Fruit fly (Drosophila melanogaster): ENCODE data around the gene CG9338.
A peak's percentile ranks its signal among the peaks of the same experiment; 100 is the strongest.

The CG9338 gene

DNA sequence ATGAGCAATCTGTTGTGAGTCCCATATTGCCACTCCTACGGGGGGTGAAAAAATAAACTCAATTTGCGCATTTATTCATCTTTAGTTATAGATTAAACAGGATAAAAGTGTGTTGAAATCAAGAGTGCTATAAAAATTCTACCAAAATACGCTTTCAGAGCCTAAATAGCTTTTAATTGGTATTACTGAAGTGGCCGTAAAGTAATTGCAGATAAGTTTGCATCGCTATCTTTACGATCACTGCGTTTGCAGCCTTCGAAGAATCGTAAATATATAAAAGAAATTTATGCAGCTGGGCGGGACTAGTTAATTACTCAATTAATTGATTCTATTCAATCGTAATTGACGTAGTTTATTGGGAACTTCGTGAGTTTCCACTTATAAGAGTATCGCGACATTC lies 22.3 kb downstream of the CG9338 start:
- no peak for TF ChIP-seq CG11294 (GFP tag; IDR thresholded peaks at IDR 0.05)
- no peak for TF ChIP-seq Smox (GFP tag; optimal IDR thresholded peaks at IDR 0.05)
- TF ChIP-seq Eip78C (GFP tag): no peak
- no peak for TF ChIP-seq CG32006 (GFP tag; optimal IDR thresholded peaks at IDR 0.05)
- TF ChIP-seq CG8319 (GFP tag; optimal IDR thresholded peaks at IDR 0.05): no peak
- no peak for TF ChIP-seq Sox102F (GFP tag; optimal IDR thresholded peaks at IDR 0.05)

DNA sequence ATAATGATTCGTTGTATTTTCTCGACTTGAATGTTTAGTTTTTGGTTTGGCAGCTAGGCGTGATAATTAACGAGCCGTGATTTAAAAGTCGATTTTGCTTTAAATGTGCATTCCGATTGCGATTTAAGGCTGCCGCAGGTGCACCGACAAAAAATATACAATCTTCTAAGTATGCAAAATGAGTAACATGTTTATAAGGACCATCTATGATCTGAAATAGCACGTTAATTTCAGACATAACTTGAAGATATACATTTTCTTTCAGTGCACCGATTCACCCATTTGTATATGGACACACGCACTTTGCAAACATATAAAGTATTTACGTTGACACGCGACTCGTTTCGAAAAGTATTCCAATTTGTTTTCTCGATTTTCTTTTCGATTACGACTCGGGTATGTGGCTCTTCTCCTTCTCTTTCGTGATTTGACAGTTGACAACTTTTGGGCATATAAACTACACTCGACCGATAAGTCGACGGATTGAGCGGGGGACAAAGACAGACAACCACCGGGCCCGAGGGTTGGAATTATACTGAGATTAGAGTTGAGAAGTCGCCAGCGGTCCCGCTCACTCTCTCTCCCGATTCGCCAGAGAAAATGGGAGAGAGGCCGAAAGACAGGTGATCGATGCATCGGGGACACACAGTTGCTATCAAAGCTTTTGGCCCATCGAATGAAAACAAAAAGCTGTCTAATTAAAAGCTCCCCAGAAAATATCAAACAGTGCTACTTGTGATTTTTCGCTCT lies 25.0 kb downstream of the CG9338 start:
- TF ChIP-seq OdsH (GFP tag; optimal IDR thresholded peaks at IDR 0.05): peak; percentile 17
- TF ChIP-seq CG6276 (GFP tag; optimal IDR thresholded peaks at IDR 0.05): peak; percentile 53
- TF ChIP-seq ss (GFP tag; optimal IDR thresholded peaks at IDR 0.05): no peak
- TF ChIP-seq Blimp-1 (GFP tag; optimal IDR thresholded peaks at IDR 0.05): no peak
- TF ChIP-seq Smox (GFP tag; optimal IDR thresholded peaks at IDR 0.05): no peak
- peak; percentile 35; the same call in 1 of the 2 replicates for TF ChIP-seq CG11294 (GFP tag; IDR thresholded peaks at IDR 0.05)
- TF ChIP-seq dac (GFP tag; optimal IDR thresholded peaks at IDR 0.05): peak; percentile 35
- TF ChIP-seq Eip78C (GFP tag): peak; percentile 74
- TF ChIP-seq CG15336 (GFP tag; IDR thresholded peaks at IDR 0.05): peak; percentile 22; the same call in 1 of the 2 replicates
- TF ChIP-seq svp (GFP tag): no peak
- peak; percentile 55; the same call in 1 of the 3 replicates for TF ChIP-seq eg (GFP tag; IDR thresholded peaks at IDR 0.05)
- peak; percentile 56 for TF ChIP-seq Hr4 (GFP tag; optimal IDR thresholded peaks at IDR 0.05)
- peak; percentile 63 for TF ChIP-seq fkh (GFP tag; optimal IDR thresholded peaks at IDR 0.05)
- TF ChIP-seq CG32006 (GFP tag; optimal IDR thresholded peaks at IDR 0.05): peak; percentile 37

DNA sequence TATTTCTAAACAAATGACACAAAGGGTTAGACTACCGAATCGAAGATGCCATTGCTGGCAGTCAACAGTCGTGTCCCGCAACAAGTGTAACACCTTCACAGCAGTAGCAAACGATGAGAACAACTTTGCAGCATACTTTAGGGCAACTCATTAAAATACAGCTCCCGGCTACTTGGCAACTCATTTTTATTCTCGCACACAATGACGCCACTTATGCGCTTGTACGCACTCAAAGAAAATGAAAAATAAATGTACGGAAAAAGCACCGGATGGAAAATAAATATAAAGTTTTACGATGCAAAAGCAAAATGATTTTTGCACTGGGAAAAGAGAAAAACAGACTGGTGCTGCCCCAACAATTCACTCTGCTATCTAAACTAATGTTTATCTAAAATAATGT lies 26.2 kb downstream of the CG9338 start:
- no peak for TF ChIP-seq Gug (GFP tag; IDR thresholded peaks at IDR 0.05)
- TF ChIP-seq topi (GFP tag; optimal IDR thresholded peaks at IDR 0.05): no peak
- TF ChIP-seq CG6808 (GFP tag; optimal IDR thresholded peaks at IDR 0.05): no peak
- peak; percentile 49 for TF ChIP-seq dsx (GFP tag; optimal IDR thresholded peaks at IDR 0.05; ENCODE audit: poor library complexity, severe bottlenecking)
- peak; percentile 35 for TF ChIP-seq Sox14 (GFP tag; optimal IDR thresholded peaks at IDR 0.05)
- no peak for TF ChIP-seq Ets96B (tag; optimal IDR thresholded peaks at IDR 0.05)
- peak; percentile 27 for TF ChIP-seq CG32006 (GFP tag; optimal IDR thresholded peaks at IDR 0.05)
- TF ChIP-seq CG6163 (GFP tag; IDR thresholded peaks at IDR 0.05): peak; percentile 57
- TF ChIP-seq spab (GFP tag; optimal IDR thresholded peaks at IDR 0.05): no peak
- TF ChIP-seq Lpt (GFP tag; optimal IDR thresholded peaks at IDR 0.05): peak; percentile 41
- no peak for TF ChIP-seq Eip75B (GFP tag; optimal IDR thresholded peaks at IDR 0.05)
- TF ChIP-seq dac (GFP tag; optimal IDR thresholded peaks at IDR 0.05): no peak
- TF ChIP-seq fd85E (GFP tag; optimal IDR thresholded peaks at IDR 0.05): no peak
- peak; percentile 75; the same call in 2 of the 3 replicates for TF ChIP-seq eg (GFP tag; IDR thresholded peaks at IDR 0.05)
- no peak for TF ChIP-seq CG31627 (GFP tag; optimal IDR thresholded peaks at IDR 0.05)
- no peak for TF ChIP-seq Eip93F (GFP tag; optimal IDR thresholded peaks at IDR 0.05)
- TF ChIP-seq CG6276 (GFP tag; optimal IDR thresholded peaks at IDR 0.05): peak; percentile 35
- TF ChIP-seq CG11902 (GFP tag; optimal IDR thresholded peaks at IDR 0.05): no peak
- peak in 1 of 2 experiments; percentile 30 for TF ChIP-seq salr (GFP tag; optimal IDR thresholded peaks at IDR 0.05)
- peak; percentile 29 for TF ChIP-seq CG3919 (GFP tag; optimal IDR thresholded peaks at IDR 0.05)
- TF ChIP-seq CG10669 (GFP tag; optimal IDR thresholded peaks at IDR 0.05): peak; percentile 1
- TF ChIP-seq CG9139 (GFP tag; optimal IDR thresholded peaks at IDR 0.05): no peak
- TF ChIP-seq CG7368 (GFP tag; optimal IDR thresholded peaks at IDR 0.05): no peak
- no peak for TF ChIP-seq fd59A (GFP tag; optimal IDR thresholded peaks at IDR 0.05)
- TF ChIP-seq CG15336 (GFP tag; IDR thresholded peaks at IDR 0.05): peak; percentile 41; the same call in 1 of the 2 replicates
- TF ChIP-seq pdm3 (GFP tag; optimal IDR thresholded peaks at IDR 0.05): peak; percentile 23
- peak; percentile 23 for TF ChIP-seq Hr4 (GFP tag; optimal IDR thresholded peaks at IDR 0.05)
- no peak for TF ChIP-seq esn (GFP tag; optimal IDR thresholded peaks at IDR 0.05)
- no peak for TF ChIP-seq CG11294 (GFP tag; IDR thresholded peaks at IDR 0.05)
- no peak for TF ChIP-seq CG4318 (GFP tag; optimal IDR thresholded peaks at IDR 0.05)
- TF ChIP-seq CG8119 (GFP tag; IDR thresholded peaks at IDR 0.05): peak; percentile 38; the same call in 1 of the 3 replicates
- TF ChIP-seq net (GFP tag; optimal IDR thresholded peaks at IDR 0.05): no peak
- TF ChIP-seq Sox15 (GFP tag; optimal IDR thresholded peaks at IDR 0.05): no peak
- no peak for TF ChIP-seq CG34406 (GFP tag; optimal IDR thresholded peaks at IDR 0.05)
- TF ChIP-seq Eip78C (GFP tag): peak; percentile 64
- peak; percentile 33 for TF ChIP-seq OdsH (GFP tag; optimal IDR thresholded peaks at IDR 0.05)
- no peak for TF ChIP-seq CG8319 (GFP tag; optimal IDR thresholded peaks at IDR 0.05)
- TF ChIP-seq Hr38 (GFP tag; optimal IDR thresholded peaks at IDR 0.05): no peak
- no peak for TF ChIP-seq Sox102F (GFP tag; optimal IDR thresholded peaks at IDR 0.05)
